Fruit fly (Drosophila melanogaster) whole organism, embryonic: ENCODE measurements around the gene Neu2.
A peak's percentile ranks its signal among the peaks of the same experiment; 100 is the strongest.

Experiments
- Asciz ChIP-seq: fragments of 200-800 bp; sonication (Bioruptor generic); optimal IDR thresholded peaks from 2 replicates; lab custom pipeline; 2017; ENCODE audit warnings: missing biosample characterization, mild to moderate bottlenecking, missing genetic modification characterization, missing genetic modification reagents
- CG10147 ChIP-seq: fragments of 200-800 bp; sonication (Bioruptor generic); optimal IDR thresholded peaks from 2 replicates; lab custom pipeline; 2019; ENCODE audit warnings: missing biosample characterization, mild to moderate bottlenecking, missing genetic modification characterization, moderate library complexity
- CG10267 ChIP-seq: fragments of 200-800 bp; sonication (Bioruptor generic); optimal IDR thresholded peaks from 2 replicates; lab custom pipeline; 2018; ENCODE audit warnings: missing biosample characterization, mild to moderate bottlenecking, missing genetic modification characterization, moderate library complexity
- CG10366 ChIP-seq: fragments of 200-800 bp; sonication (Bioruptor generic); IDR thresholded peaks from 2 replicates; pipeline ENCODE4 v1.3.6; 2022; ENCODE audit warnings: missing biosample characterization, missing genetic modification characterization
- CG10979 ChIP-seq: fragments of 200-800 bp; sonication (Bioruptor generic); optimal IDR thresholded peaks from 2 replicates; lab custom pipeline; 2018; ENCODE audit warnings: missing biosample characterization, mild to moderate bottlenecking, missing genetic modification characterization, moderate library complexity
- CG12942 ChIP-seq: fragments of 200-800 bp; sonication (Bioruptor generic); optimal IDR thresholded peaks from 3 replicates; lab custom pipeline; 2016; ENCODE audit warnings: missing biosample characterization, missing genetic modification characterization
- CG13424 ChIP-seq: fragments of 200-800 bp; sonication (Bioruptor generic); optimal IDR thresholded peaks from 2 replicates; lab custom pipeline; 2019; ENCODE audit warnings: missing biosample characterization, mild to moderate bottlenecking, missing genetic modification characterization, moderate library complexity
- CG13775 ChIP-seq: fragments of 200-800 bp; sonication (Bioruptor generic); optimal IDR thresholded peaks from 3 replicates; lab custom pipeline; 2017; ENCODE audit warnings: missing biosample characterization, mild to moderate bottlenecking, missing genetic modification characterization
- CG14050 ChIP-seq: fragments of 200-800 bp; sonication (Bioruptor generic); IDR thresholded peaks from 3 replicates; pipeline ENCODE4 v1.3.6; 2022; ENCODE audit warnings: missing biosample characterization, missing genetic modification characterization
- CG17361 ChIP-seq: fragments of 200-800 bp; sonication (Bioruptor generic); IDR thresholded peaks from 3 replicates; pipeline ENCODE4 v1.3.6; 2022; ENCODE audit warnings: missing biosample characterization, missing genetic modification characterization
- CG1792 ChIP-seq: fragments of 200-800 bp; sonication (Bioruptor generic); optimal IDR thresholded peaks from 2 replicates; lab custom pipeline; 2016; ENCODE audit warnings: missing biosample characterization, missing genetic modification characterization
- CG2120 ChIP-seq: fragments of 200-800 bp; sonication (Bioruptor generic); optimal IDR thresholded peaks from 3 replicates; lab custom pipeline; 2016; ENCODE audit warnings: missing biosample characterization, missing genetic modification characterization
- CG2712 ChIP-seq: fragments of 200-800 bp; optimal IDR thresholded peaks from 3 replicates; lab custom pipeline; 2019; ENCODE audit warnings: missing biosample characterization, mild to moderate bottlenecking, missing genetic modification characterization, moderate library complexity
- CG2889 ChIP-seq: fragments of 200-800 bp; sonication (Bioruptor generic); IDR thresholded peaks from 3 replicates; pipeline ENCODE4 v1.3.6; 2022; ENCODE audit warnings: missing biosample characterization, missing genetic modification characterization
- CG3847 ChIP-seq: fragments of 200-800 bp; sonication (Bioruptor generic); IDR thresholded peaks from 2 replicates; pipeline ENCODE4 v1.3.6; 2022; ENCODE audit warnings: missing biosample characterization, missing genetic modification characterization
- CG3995 ChIP-seq: fragments of 200-800 bp; sonication (Bioruptor generic); optimal IDR thresholded peaks from 3 replicates; lab custom pipeline; 2016; ENCODE audit warnings: missing biosample characterization, missing genetic modification characterization
- CG6813 ChIP-seq: fragments of 200-800 bp; sonication (Bioruptor generic); optimal IDR thresholded peaks from 2 replicates; lab custom pipeline; 2017; ENCODE audit warnings: missing biosample characterization, missing genetic modification characterization, mild to moderate bottlenecking, moderate library complexity, missing genetic modification reagents
- CG7745 ChIP-seq: fragments of 200-800 bp; sonication (Bioruptor generic); optimal IDR thresholded peaks from 2 replicates; lab custom pipeline; 2018; ENCODE audit warnings: missing biosample characterization, mild to moderate bottlenecking, missing genetic modification characterization, moderate library complexity
- CG8359 ChIP-seq: fragments of 200-800 bp; sonication (Bioruptor generic); optimal IDR thresholded peaks from 2 replicates; lab custom pipeline; 2017; ENCODE audit warnings: missing biosample characterization, mild to moderate bottlenecking, missing genetic modification characterization, borderline replicate concordance
- CG8765 ChIP-seq: fragments of 200-800 bp; sonication (Bioruptor generic); IDR thresholded peaks from 2 replicates; pipeline ENCODE4 v1.3.6; 2022; ENCODE audit warnings: missing biosample characterization, missing genetic modification characterization
- D19A ChIP-seq: fragments of 200-800 bp; optimal IDR thresholded peaks from 3 replicates; lab custom pipeline; 2019; ENCODE audit warnings: missing biosample characterization, mild to moderate bottlenecking, missing genetic modification characterization, moderate library complexity
- E2f1 ChIP-seq: fragments of 200-800 bp; sonication (Bioruptor generic); IDR thresholded peaks from 2 replicates; pipeline ENCODE4 v1.3.6; 2022; ENCODE audit warnings: missing biosample characterization, missing genetic modification characterization
- Fer2 ChIP-seq: fragments of 200-800 bp; sonication (Bioruptor generic); optimal IDR thresholded peaks from 2 replicates; lab custom pipeline; 2018; ENCODE audit warnings: missing biosample characterization, mild to moderate bottlenecking, missing genetic modification characterization, moderate library complexity
- Gug ChIP-seq: fragments of 200-800 bp; sonication (Bioruptor generic); IDR thresholded peaks from 4 replicates; pipeline ENCODE4 v1.3.6; 2022; ENCODE audit warnings: missing biosample characterization, missing genetic modification characterization
- Hr3 ChIP-seq: fragments of 200-800 bp; sonication (Bioruptor generic); optimal IDR thresholded peaks from 3 replicates; lab custom pipeline; 2016; ENCODE audit warnings: missing biosample characterization, missing genetic modification characterization
- Hsf ChIP-seq: fragments of 200-800 bp; sonication (Bioruptor generic); optimal IDR thresholded peaks from 3 replicates; lab custom pipeline; 2016; ENCODE audit warnings: missing biosample characterization, missing genetic modification characterization
- Jarid2 ChIP-seq: fragments of 200-800 bp; sonication (Bioruptor generic); optimal IDR thresholded peaks from 3 replicates; lab custom pipeline; 2017; ENCODE audit warnings: mild to moderate bottlenecking, missing biosample characterization, missing genetic modification reagents, missing genetic modification characterization
- Max ChIP-seq: fragments of 200-800 bp; sonication (Bioruptor generic); optimal IDR thresholded peaks from 2 replicates; lab custom pipeline; 2016; ENCODE audit warnings: missing biosample characterization, mild to moderate bottlenecking, missing genetic modification characterization
- Oaz ChIP-seq: fragments of 200-800 bp; sonication (Bioruptor generic); IDR thresholded peaks from 2 replicates; pipeline ENCODE4 v1.3.6; 2022; ENCODE audit warnings: missing biosample characterization, missing genetic modification characterization
- Oli ChIP-seq: fragments of 200-800 bp; sonication (Bioruptor generic); optimal IDR thresholded peaks from 2 replicates; lab custom pipeline; 2018; ENCODE audit warnings: missing biosample characterization, mild to moderate bottlenecking, missing genetic modification characterization, moderate library complexity
- ash1 ChIP-seq: fragments of 200-800 bp; sonication (Bioruptor generic); optimal IDR thresholded peaks from 2 replicates; lab custom pipeline; 2018; ENCODE audit warnings: missing biosample characterization, mild to moderate bottlenecking, missing genetic modification characterization
- bsh ChIP-seq, 2 experiments: fragments of 200-800 bp; sonication (Bioruptor generic); optimal IDR thresholded peaks; 2 replicates each; lab custom pipeline; 2017 to 2018; ENCODE audit warnings: mild to moderate bottlenecking in 2 of 2, missing biosample characterization in 2 of 2, missing genetic modification characterization in 2 of 2, moderate library complexity in 1 of 2
- ems ChIP-seq: fragments of 200-800 bp; sonication (Bioruptor generic); optimal IDR thresholded peaks from 3 replicates; lab custom pipeline; 2016; ENCODE audit warnings: missing biosample characterization, missing genetic modification characterization
- en ChIP-seq: fragments of 200-800 bp; sonication (Bioruptor generic); optimal IDR thresholded peaks from 2 replicates; lab custom pipeline; 2016; ENCODE audit warnings: missing biosample characterization, missing genetic modification characterization
- gcm ChIP-seq: fragments of 200-800 bp; sonication (Bioruptor generic); optimal IDR thresholded peaks from 2 replicates; lab custom pipeline; 2019; ENCODE audit warnings: missing biosample characterization, mild to moderate bottlenecking, missing genetic modification characterization, moderate library complexity
- grn ChIP-seq: fragments of 200-800 bp; sonication (Bioruptor generic); optimal IDR thresholded peaks from 3 replicates; lab custom pipeline; 2017; ENCODE audit warnings: missing biosample characterization, missing genetic modification characterization
- gsb ChIP-seq: fragments of 200-800 bp; sonication (Bioruptor generic); IDR thresholded peaks from 2 replicates; pipeline ENCODE4 v1.3.6; 2022; ENCODE audit warnings: missing biosample characterization, missing genetic modification characterization
- lmd ChIP-seq: fragments of 200-800 bp; sonication (Bioruptor generic); IDR thresholded peaks from 2 replicates; pipeline ENCODE4 v1.3.6; 2022; ENCODE audit warnings: missing biosample characterization, missing genetic modification characterization
- lola ChIP-seq, 3 experiments: fragments of >200 bp in 2 of 3; fragments of 200-800 bp in 1 of 3; sonication (Bioruptor generic) in 1 of 3; optimal IDR thresholded peaks; 2 replicates each; lab custom pipeline; 2017 to 2019; ENCODE audit warnings: missing biosample characterization in 3 of 3, missing genetic modification characterization in 3 of 3, mild to moderate bottlenecking in 1 of 3, moderate library complexity in 1 of 3
- nmo ChIP-seq: fragments of 200-800 bp; sonication (Bioruptor generic); optimal IDR thresholded peaks from 2 replicates; lab custom pipeline; 2018; ENCODE audit warnings: missing biosample characterization, mild to moderate bottlenecking, missing genetic modification characterization, moderate library complexity
- prd ChIP-seq, 3 experiments: fragments of >200 bp in 2 of 3; fragments of 200-800 bp in 1 of 3; sonication (Bioruptor generic) in 1 of 3; optimal IDR thresholded peaks in 2 of 3; IDR thresholded peaks in 1 of 3; 2 replicates in 2 of 3; 3 replicates in 1 of 3; pipeline versions ENCODE4 v1.3.6 to Lab custom; 2017 to 2022; ENCODE audit warnings: missing biosample characterization in 1 of 3, missing genetic modification characterization in 1 of 3
- ro ChIP-seq: fragments of 200-800 bp; sonication (Bioruptor generic); IDR thresholded peaks from 2 replicates; pipeline ENCODE4 v1.3.6; 2022; ENCODE audit warnings: missing biosample characterization, missing genetic modification characterization
- sim ChIP-seq: fragments of 200-800 bp; sonication (Bioruptor generic); IDR thresholded peaks from 2 replicates; pipeline ENCODE4 v1.3.6; 2022; ENCODE audit warnings: missing biosample characterization, missing genetic modification characterization
- sima ChIP-seq: fragments of 200-800 bp; sonication (Bioruptor generic); optimal IDR thresholded peaks from 2 replicates; lab custom pipeline; 2016; ENCODE audit warnings: missing biosample characterization, missing genetic modification characterization
- trem ChIP-seq: fragments of 200-800 bp; optimal IDR thresholded peaks from 3 replicates; lab custom pipeline; 2019; ENCODE audit warnings: missing biosample characterization, mild to moderate bottlenecking, missing genetic modification characterization, moderate library complexity
- unpg ChIP-seq: fragments of 200-800 bp; sonication (Bioruptor generic); optimal IDR thresholded peaks from 3 replicates; lab custom pipeline; 2018; ENCODE audit warnings: missing biosample characterization, mild to moderate bottlenecking, missing genetic modification characterization, moderate library complexity
- vvl ChIP-seq: fragments of 200-800 bp; sonication (Bioruptor generic); IDR thresholded peaks from 2 replicates; pipeline ENCODE4 v1.3.6; 2022; ENCODE audit warnings: missing biosample characterization, missing genetic modification characterization
- wek ChIP-seq: fragments of 200-800 bp; sonication (Bioruptor generic); optimal IDR thresholded peaks from 3 replicates; lab custom pipeline; 2018; ENCODE audit warnings: missing biosample characterization, mild to moderate bottlenecking, missing genetic modification characterization, moderate library complexity
- zfh1 ChIP-seq: fragments of 200-800 bp; sonication (Bioruptor generic); IDR thresholded peaks from 3 replicates; pipeline ENCODE4 v1.3.6; 2022; ENCODE audit warnings: missing biosample characterization, missing genetic modification characterization

Neu2 gene

dm6 chr3L:21509488-21510122 is 19.2 kb upstream of the Neu2 start (continued):
- TF ChIP-seq CG17361 (GFP tag; lab: Robert Waterston, UW) (peak; percentile 61; the same call in 2 of the 3 replicates), CG8765 (GFP tag; lab: Robert Waterston, UW) (no peak), Fer2 (tag; lab: Kevin White, UChicago) (no peak), Hsf (peak; percentile 50), wek (GFP tag; lab: Kevin White, UChicago) (no peak), CG7745 (tag; lab: Kevin White, UChicago) (peak; percentile 37), gcm (GFP tag; lab: Kevin White, UChicago) (no peak), CG2120 (peak; percentile 73), CG3995 (GFP tag; lab: Kevin White, UChicago) (no peak), Gug (GFP tag; lab: Robert Waterston, UW) (peak; percentile 41; the same call in 1 of the 4 replicates), CG13424 (tag; lab: Kevin White, UChicago) (peak; percentile 33), unpg (GFP tag; lab: Kevin White, UChicago) (peak; percentile 52), CG3847 (GFP tag; lab: Robert Waterston, UW) (no peak), CG10366 (0 out of 2 replicates have a peak, but pooled peaks have one; percentile 12), grn (GFP tag; lab: Kevin White, UChicago) (no peak), Oli (tag; lab: Kevin White, UChicago) (peak; percentile 41), sim (GFP tag; lab: Robert Waterston, UW) (0 out of 2 replicates have a peak, but pooled peaks have one; percentile 35), D19A (tag; lab: Kevin White, UChicago) (peak; percentile 32), en (GFP tag; lab: Kevin White, UChicago) (no peak), Asciz (GFP tag; lab: Kevin White, UChicago) (peak; percentile 19), gsb (GFP tag; lab: Robert Waterston, UW) (no peak), Jarid2 (GFP tag; lab: Kevin White, UChicago) (peak; percentile 36), Max (GFP tag; lab: Kevin White, UChicago) (peak; percentile 4), lola (GFP tag; optimal IDR thresholded peaks at IDR 0.05; lab: Kevin White, UChicago) (peak in 1 of 3 experiments; percentile 25), CG14050 (no peak), CG10147 (GFP tag; lab: Kevin White, UChicago) (no peak), ash1 (GFP tag; lab: Kevin White, UChicago) (no peak), CG1792 (GFP tag; lab: Kevin White, UChicago) (peak; percentile 16), bsh (GFP tag; optimal IDR thresholded peaks at IDR 0.05; lab: Kevin White, UChicago) (peak in 1 of 2 experiments; percentile 53), CG10979 (peak; percentile 41), ro (GFP tag; lab: Robert Waterston, UW) (no peak), CG13775 (GFP tag; lab: Kevin White, UChicago) (peak; percentile 28), CG12942 (GFP tag; lab: Kevin White, UChicago) (no peak), CG10267 (tag; lab: Kevin White, UChicago) (peak; percentile 28), CG6813 (no peak), CG2712 (tag; lab: Kevin White, UChicago) (peak; percentile 51), zfh1 (GFP tag; lab: Robert Waterston, UW) (0 out of 3 replicates have a peak, but pooled peaks have one; percentile 34), vvl (GFP tag; lab: Robert Waterston, UW) (peak; percentile 61), Hr3 (GFP tag; lab: Kevin White, UChicago) (peak; percentile 38), trem (tag; lab: Kevin White, UChicago) (no peak), Oaz (GFP tag; lab: Robert Waterston, UW) (no peak), ems (GFP tag; lab: Kevin White, UChicago) (peak; percentile 43), prd (optimal IDR thresholded peaks at IDR 0.05; lab: Kevin White, UChicago) (no peak), prd (GFP tag; IDR thresholded peaks at IDR 0.05; lab: Robert Waterston, UW) (peak; percentile 53; the same call in 2 of the 3 replicates), CG8359 (GFP tag; lab: Kevin White, UChicago) (peak; percentile 3), nmo (GFP tag; lab: Kevin White, UChicago) (peak; percentile 37), lmd (GFP tag; lab: Robert Waterston, UW) (no peak), E2f1 (GFP tag; lab: Robert Waterston, UW) (no peak), CG2889 (GFP tag; lab: Robert Waterston, UW) (0 out of 3 replicates have a peak, but pooled peaks have one; percentile 26), sima (no peak)
